Fruit fly (Drosophila melanogaster): Measurements from ENCODE around the gene rost.

DNA sequence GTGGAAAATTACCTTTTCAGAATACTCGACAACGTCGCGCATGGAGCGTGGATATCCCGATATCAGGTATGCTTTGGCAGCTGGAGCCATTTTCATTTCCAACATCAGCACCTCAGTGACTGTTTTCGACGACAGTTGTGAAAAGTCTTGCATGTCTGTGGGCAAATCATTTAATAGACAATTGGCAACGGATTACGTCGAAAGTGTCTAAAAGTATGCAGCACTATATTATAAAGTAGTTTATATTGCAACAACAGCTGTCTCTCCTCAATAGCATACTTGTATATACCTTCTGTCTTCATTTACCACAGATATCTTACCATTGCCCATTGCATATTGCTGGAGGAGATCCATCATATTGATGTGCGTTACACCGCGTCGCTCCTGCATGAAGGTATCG is 16.4 kb downstream of the rost start:
- TF ChIP-seq CG8478 (optimal IDR thresholded peaks at IDR 0.05) (no peak), CTCF (optimal IDR thresholded peaks at IDR 0.05) (no peak)
